Worm (Caenorhabditis elegans): ENCODE data around the gene panl-3.
A peak's percentile ranks its signal among the peaks of the same experiment; 100 is the strongest.

DNA sequence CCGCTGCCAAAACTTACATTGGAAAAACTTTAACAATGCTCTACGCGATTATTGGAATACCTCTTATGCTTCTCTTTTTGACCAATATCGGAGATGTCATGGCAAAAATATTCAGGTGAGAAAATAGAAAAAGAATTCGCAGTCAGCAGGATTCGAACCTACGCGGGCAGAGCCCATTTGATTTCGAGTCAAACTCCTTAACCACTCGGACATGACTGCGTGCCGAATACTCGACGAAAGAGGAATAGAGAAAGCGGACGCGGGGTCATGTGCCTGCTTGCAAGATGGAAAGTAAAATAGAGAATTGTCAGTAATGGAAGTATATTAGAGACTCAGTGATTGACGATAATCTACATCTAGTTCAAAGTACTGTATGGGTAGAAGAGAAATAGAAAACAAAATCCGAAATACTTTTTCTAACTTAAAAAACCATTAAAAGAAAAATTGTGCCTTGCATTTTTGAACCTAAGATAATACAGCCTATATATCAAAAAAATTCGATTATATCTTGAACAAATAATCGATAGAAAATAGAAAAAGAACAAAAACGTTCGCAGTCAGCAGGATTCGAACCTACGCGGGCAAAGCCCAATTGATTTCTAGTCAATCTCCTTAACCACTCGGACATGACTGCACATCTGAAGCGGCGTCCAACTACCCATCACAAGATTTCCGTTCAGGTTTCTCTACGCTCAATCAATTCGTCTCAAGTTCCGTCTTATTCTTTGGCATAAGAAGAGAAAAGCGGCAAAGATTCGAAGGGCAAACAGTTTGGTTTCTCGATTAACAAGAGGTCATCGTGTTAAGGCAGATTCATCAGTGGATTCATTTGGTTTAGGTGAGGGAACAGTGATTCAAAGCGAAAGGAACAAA lies 42.9 kb downstream of the panl-3 start:
- TF ChIP-seq W03F9.2 (tag; optimal IDR thresholded peaks at IDR 0.05) (no peak), dao-5 (tag; optimal IDR thresholded peaks at IDR 0.05) (peak; percentile 28)
